Worm (Caenorhabditis elegans) whole organism, L1 larva: Measurements from ENCODE around the gene ptr-25.

Experiments
- C04F5.9 ChIP-seq: sonication (generic microtip); optimal IDR thresholded peaks from 2 replicates; lab custom pipeline; 2016; ENCODE audit warnings: missing genetic modification characterization, missing compliant biosample characterization
- aly-2 ChIP-seq: fragments of 150-350 bp; optimal IDR thresholded peaks from 2 replicates; lab custom pipeline; 2014; ENCODE audit warnings: missing biosample characterization, missing genetic modification characterization
- ceh-82 ChIP-seq, 3 experiments: fragments of 150-350 bp in 1 of 3; sonication (generic microtip) in 2 of 3; optimal IDR thresholded peaks; 2 replicates each; lab custom pipeline; 2014 to 2017; ENCODE audit warnings: missing biosample characterization in 3 of 3, missing genetic modification characterization in 3 of 3
- elt-3 ChIP-seq, 6 experiments: fragments of 150-350 bp in 1 of 6; sonication (generic microtip); optimal IDR thresholded peaks; 2 replicates each; lab custom pipeline; 2017 to 2018; ENCODE audit warnings: missing biosample characterization in 6 of 6, missing genetic modification characterization in 6 of 6, inconsistent platforms in 1 of 6
- fkh-10 ChIP-seq: sonication (generic microtip); optimal IDR thresholded peaks from 2 replicates; lab custom pipeline; 2017; ENCODE audit warnings: missing biosample characterization, missing genetic modification reagents, missing genetic modification characterization
- mdl-1 ChIP-seq, 2 experiments: fragments of 150-350 bp; optimal IDR thresholded peaks; 2 replicates each; lab custom pipeline; 2014 to 2017; ENCODE audit warnings: missing biosample characterization in 2 of 2, missing genetic modification characterization in 2 of 2, inconsistent platforms in 1 of 2
- nhr-12 ChIP-seq: sonication (generic microtip); optimal IDR thresholded peaks from 2 replicates; lab custom pipeline; 2017; ENCODE audit warnings: missing biosample characterization, missing genetic modification characterization
- nhr-71 ChIP-seq: sonication (generic microtip); optimal IDR thresholded peaks from 2 replicates; lab custom pipeline; 2016; ENCODE audit warnings: mild to moderate bottlenecking, missing genetic modification characterization, moderate library complexity, missing compliant biosample characterization
- nhr-76 ChIP-seq: sonication (generic microtip); optimal IDR thresholded peaks from 2 replicates; lab custom pipeline; 2017; ENCODE audit warnings: missing biosample characterization, missing genetic modification characterization
- nhr-77 ChIP-seq: fragments of 150-350 bp; optimal IDR thresholded peaks from 2 replicates; lab custom pipeline; 2014; ENCODE audit warnings: missing biosample characterization, missing genetic modification characterization
- pax-3 ChIP-seq: fragments of 200-800 bp; sonication (Bioruptor generic); optimal IDR thresholded peaks from 2 replicates; lab custom pipeline; 2018; ENCODE audit warnings: mild to moderate bottlenecking, missing genetic modification characterization, moderate library complexity, missing compliant biosample characterization

DNA sequence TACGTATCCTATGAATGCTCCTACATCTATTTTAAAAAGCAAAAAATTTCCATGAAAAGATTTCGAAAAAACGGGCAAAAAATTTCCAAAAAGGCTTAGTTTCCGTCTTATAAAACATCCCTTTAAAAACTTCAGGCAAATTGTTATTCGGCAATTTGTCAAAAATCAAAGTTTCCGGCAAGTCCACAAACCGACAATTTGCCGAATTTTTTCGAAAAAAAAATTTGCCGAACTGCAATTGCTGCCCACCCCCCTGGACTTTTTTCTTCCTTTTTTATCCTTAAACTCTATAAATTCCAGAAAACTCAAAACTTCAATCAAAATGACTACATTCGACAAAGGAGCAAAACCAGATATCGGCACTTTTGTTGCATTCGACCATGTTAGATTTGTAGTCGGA, 47.3 kb downstream of the ptr-25 start, which contains the start of gene hpd-1:
- TF ChIP-seq aly-2 (tag; lab: Kevin White, UChicago) (no peak), nhr-12 (tag; lab: Kevin White, UChicago) (no peak), elt-3 (tag; optimal IDR thresholded peaks at IDR 0.05; lab: Kevin White, UChicago) (no peak), fkh-10 (no peak), nhr-76 (no peak), nhr-77 (tag; lab: Kevin White, UChicago) (no peak), pax-3 (no peak), nhr-71 (tag; lab: Kevin White, UChicago) (no peak), ceh-82 (tag; optimal IDR thresholded peaks at IDR 0.05; lab: Kevin White, UChicago) (no peak), C04F5.9 (tag; lab: Kevin White, UChicago) (no peak), mdl-1 (tag; optimal IDR thresholded peaks at IDR 0.05; lab: Kevin White, UChicago) (no peak)
